Worm (Caenorhabditis elegans): ENCODE data around the gene xbx-6.

Gene xbx-6

ce11 chrV:9730743-9731706 lies 28.2 kb downstream of the xbx-6 start (continued):
- no peak for TF ChIP-seq cebp-2 (GFP tag; IDR thresholded peaks at IDR 0.05)
- peak; percentile 56 for TF ChIP-seq ZK185.1 (tag; optimal IDR thresholded peaks at IDR 0.05; ENCODE audit: poor library complexity, severe bottlenecking)
- TF ChIP-seq atf-7 (tag; optimal IDR thresholded peaks at IDR 0.05): peak; percentile 93
- TF ChIP-seq rec-8 (tag; optimal IDR thresholded peaks at IDR 0.05): peak in 1 of 2 experiments; percentile 2
- no peak for TF ChIP-seq him-1 (tag; optimal IDR thresholded peaks at IDR 0.05)
- TF ChIP-seq K12H6.12 (tag; optimal IDR thresholded peaks at IDR 0.05): peak; percentile 98
- TF ChIP-seq hlh-12 (tag; optimal IDR thresholded peaks at IDR 0.05): no peak
- no peak for TF ChIP-seq nhr-179 (tag; optimal IDR thresholded peaks at IDR 0.05)
- peak; percentile 71; the same call in 1 of the 2 replicates for TF ChIP-seq lin-26 (GFP tag; IDR thresholded peaks at IDR 0.05)
- TF ChIP-seq mel-28 (tag; optimal IDR thresholded peaks at IDR 0.05; ENCODE audit: borderline replicate concordance): peak; percentile 14
- TF ChIP-seq ztf-18 (tag; optimal IDR thresholded peaks at IDR 0.05): peak; percentile 71
- TF ChIP-seq F37B4.10 (GFP tag; IDR thresholded peaks at IDR 0.05): no peak
- TF ChIP-seq ceh-79 (tag; optimal IDR thresholded peaks at IDR 0.05): no peak
- TF ChIP-seq hsf-1 (GFP tag; IDR thresholded peaks at IDR 0.05): no peak
- no peak for TF ChIP-seq rpc-1 (optimal IDR thresholded peaks at IDR 0.05)
- no peak for TF ChIP-seq rpc-1 (tag; optimal IDR thresholded peaks at IDR 0.05)
- no peak for TF ChIP-seq madf-8 (GFP tag; conservative IDR thresholded peaks at IDR 0.05)
- no peak for TF ChIP-seq hmg-20 (GFP tag; IDR thresholded peaks at IDR 0.05)
- no peak for TF ChIP-seq dpff-1 (tag; optimal IDR thresholded peaks at IDR 0.05)
- 0 out of 2 replicates have a peak, but pooled peaks have one; percentile 22 for TF ChIP-seq bed-2 (GFP tag; IDR thresholded peaks at IDR 0.05)
- TF ChIP-seq lag-1 (GFP tag; IDR thresholded peaks at IDR 0.05): no peak
- TF ChIP-seq C06A6.2 (GFP tag; conservative IDR thresholded peaks at IDR 0.05): peak; percentile 70
- no peak for TF ChIP-seq sdz-38 (tag; optimal IDR thresholded peaks at IDR 0.05)
- TF ChIP-seq ceh-91 (GFP tag; IDR thresholded peaks at IDR 0.05): 0 out of 2 replicates have a peak, but pooled peaks have one; percentile 26
- TF ChIP-seq lin-35 (GFP tag; optimal IDR thresholded peaks at IDR 0.05): peak in 1 of 3 experiments; percentile 64
- TF ChIP-seq ceh-58 (GFP tag; IDR thresholded peaks at IDR 0.05): no peak
- no peak for TF ChIP-seq cebp-1 (GFP tag; IDR thresholded peaks at IDR 0.05)
- TF ChIP-seq cebp-1 (tag; optimal IDR thresholded peaks at IDR 0.05): peak; percentile 92
- no peak for TF ChIP-seq snpc-3.4 (tag; optimal IDR thresholded peaks at IDR 0.05)
- TF ChIP-seq pha-4 (tag; optimal IDR thresholded peaks at IDR 0.05): no peak
- TF ChIP-seq mcd-1 (GFP tag; IDR thresholded peaks at IDR 0.05): peak; percentile 84
- TF ChIP-seq lsy-27 (tag; optimal IDR thresholded peaks at IDR 0.05; ENCODE audit: borderline replicate concordance, insufficient read depth): no peak
- peak; percentile 33; the same call in 1 of the 2 replicates for TF ChIP-seq ceh-100 (GFP tag; IDR thresholded peaks at IDR 0.05)
- TF ChIP-seq B0261.1 (tag; optimal IDR thresholded peaks at IDR 0.05): peak; percentile 16
- TF ChIP-seq B0035.1 (tag; optimal IDR thresholded peaks at IDR 0.05): peak; percentile 78
- peak; percentile 100 for TF ChIP-seq zfh-2 (GFP tag; conservative IDR thresholded peaks at IDR 0.05)
- TF ChIP-seq ekl-4 (GFP tag; IDR thresholded peaks at IDR 0.05): peak; percentile 81
- no peak for TF ChIP-seq F55B11.4 (tag; optimal IDR thresholded peaks at IDR 0.05; ENCODE audit: borderline replicate concordance, insufficient read depth)
- TF ChIP-seq tbx-9 (tag; optimal IDR thresholded peaks at IDR 0.05; ENCODE audit: borderline replicate concordance): no peak
- TF ChIP-seq F33H1.4 (GFP tag; IDR thresholded peaks at IDR 0.05): no peak
- peak; percentile 55 for TF ChIP-seq snpc-4 (GFP tag; optimal IDR thresholded peaks at IDR 0.05)
- TF ChIP-seq snpc-4 (tag; optimal IDR thresholded peaks at IDR 0.05): peak; percentile 42 to 79 (median 78)
- TF ChIP-seq somi-1 (GFP tag; optimal IDR thresholded peaks at IDR 0.05): peak; percentile 82
- peak; percentile 55 for TF ChIP-seq Y67H2A.10 (GFP tag; conservative IDR thresholded peaks at IDR 0.05)
- TF ChIP-seq nhr-90 (tag; optimal IDR thresholded peaks at IDR 0.05): peak; percentile 89
- peak; percentile 63 for TF ChIP-seq rcor-1 (GFP tag; IDR thresholded peaks at IDR 0.05)
